Worm (Caenorhabditis elegans) whole organism, mixed stage, embryonic: ENCODE measurements around the gene samt-1.
A peak's percentile ranks its signal among the peaks of the same experiment; 100 is the strongest.

Source experiments
- elt-1 ChIP-seq: sonication (generic microtip); optimal IDR thresholded peaks from 2 replicates; lab custom pipeline; 2017; ENCODE audit warnings: missing genetic modification characterization, mild to moderate bottlenecking, missing compliant biosample characterization, antibody characterized with exemption, moderate library complexity, borderline replicate concordance; ENCODE audit not compliant: insufficient read depth
- mls-2 ChIP-seq: sonication (generic microtip); optimal IDR thresholded peaks from 2 replicates; lab custom pipeline; 2016; ENCODE audit warnings: mild to moderate bottlenecking, missing genetic modification characterization, moderate library complexity, missing compliant biosample characterization
- sptf-1 ChIP-seq: sonication (generic microtip); optimal IDR thresholded peaks from 2 replicates; lab custom pipeline; 2017; ENCODE audit warnings: mild to moderate bottlenecking, missing genetic modification characterization, moderate library complexity, missing compliant biosample characterization
- ztf-11 ChIP-seq: fragments of 150-350 bp; optimal IDR thresholded peaks from 2 replicates; lab custom pipeline; 2014; ENCODE audit warnings: missing biosample characterization, missing genetic modification characterization

- TF ChIP-seq mls-2 (tag; lab: Kevin White, UChicago), result no peak
- peak; percentile 13 for TF ChIP-seq sptf-1 (tag; lab: Kevin White, UChicago)
- no peak for TF ChIP-seq elt-1
- no peak for TF ChIP-seq ztf-11 (tag; lab: Kevin White, UChicago)
These were observed 40.7 kb upstream of the samt-1 start, which contains the start of the genes nprt-1 and dib-1 for ce11 chrIV:2890401-2890952.
